Worm (Caenorhabditis elegans): Measurements from ENCODE around the gene srz-90.

- TF ChIP-seq ets-4 (tag; optimal IDR thresholded peaks at IDR 0.05) (no peak), unc-3 (GFP tag; conservative IDR thresholded peaks at IDR 0.05) (no peak), unc-3 (tag; optimal IDR thresholded peaks at IDR 0.05) (no peak)
Measured at ce11 chrV:17542304-17542703, 14.5 kb downstream of the srz-90 start.

All from whole organism, late embryonic.